Worm (Caenorhabditis elegans) whole organism, L1 larva: ENCODE measurements around the gene CD4.11.

Experiments
- ceh-8 ChIP-seq: fragments of 200-800 bp; sonication (Bioruptor generic); optimal IDR thresholded peaks from 2 replicates; lab custom pipeline; 2018; ENCODE audit warnings: mild to moderate bottlenecking, missing genetic modification characterization, moderate library complexity, missing compliant biosample characterization
- ceh-82 ChIP-seq, 3 experiments: fragments of 150-350 bp in 1 of 3; sonication (generic microtip) in 2 of 3; optimal IDR thresholded peaks; 2 replicates each; lab custom pipeline; 2014 to 2017; ENCODE audit warnings: missing biosample characterization in 3 of 3, missing genetic modification characterization in 3 of 3
- ces-1 ChIP-seq: fragments of 150-350 bp; optimal IDR thresholded peaks from 2 replicates; lab custom pipeline; 2014; ENCODE audit warnings: missing biosample characterization, missing genetic modification reagents, missing genetic modification characterization
- dpl-1 ChIP-seq, 3 experiments: fragments of 150-350 bp in 2 of 3; sonication (generic microtip) in 1 of 3; optimal IDR thresholded peaks; 2 replicates each; lab custom pipeline; 2014 to 2017; ENCODE audit warnings: missing biosample characterization in 3 of 3, missing genetic modification characterization in 3 of 3, missing genetic modification reagents in 3 of 3
- isw-1 ChIP-seq: fragments of 200-800 bp; sonication (Bioruptor generic); IDR thresholded peaks from 2 replicates; pipeline ENCODE4 v1.3.6; 2022; ENCODE audit warnings: missing genetic modification characterization, missing compliant biosample characterization
- lin-35 ChIP-seq, 2 experiments: fragments of 150-350 bp; optimal IDR thresholded peaks; 2 replicates each; lab custom pipeline; 2014; ENCODE audit warnings: missing biosample characterization in 2 of 2, missing genetic modification characterization in 2 of 2, missing genetic modification reagents in 2 of 2
- mab-9 ChIP-seq: fragments of 200-800 bp; sonication (Bioruptor generic); IDR thresholded peaks from 2 replicates; pipeline ENCODE4 v1.3.6; 2022; ENCODE audit warnings: missing genetic modification reagents, missing genetic modification characterization, missing compliant biosample characterization
- nhr-11 ChIP-seq: fragments of 150-350 bp; optimal IDR thresholded peaks from 2 replicates; lab custom pipeline; 2014; ENCODE audit warnings: missing biosample characterization, missing genetic modification characterization
- nhr-85 ChIP-seq: sonication (generic microtip); peaks from one replicate; lab custom pipeline; 2016; ENCODE audit warnings: missing genetic modification characterization, inconsistent platforms, missing compliant biosample characterization
- sox-4 ChIP-seq: sonication (generic microtip); optimal IDR thresholded peaks from 2 replicates; lab custom pipeline; 2016; ENCODE audit warnings: missing genetic modification characterization, missing compliant biosample characterization
- tbx-2 ChIP-seq: sonication (generic microtip); optimal IDR thresholded peaks from 2 replicates; lab custom pipeline; 2016; ENCODE audit warnings: missing genetic modification characterization, missing compliant biosample characterization
- tlp-1 ChIP-seq: fragments of 150-350 bp; optimal IDR thresholded peaks from 2 replicates; lab custom pipeline; 2014; ENCODE audit warnings: missing biosample characterization, missing genetic modification characterization

DNA sequence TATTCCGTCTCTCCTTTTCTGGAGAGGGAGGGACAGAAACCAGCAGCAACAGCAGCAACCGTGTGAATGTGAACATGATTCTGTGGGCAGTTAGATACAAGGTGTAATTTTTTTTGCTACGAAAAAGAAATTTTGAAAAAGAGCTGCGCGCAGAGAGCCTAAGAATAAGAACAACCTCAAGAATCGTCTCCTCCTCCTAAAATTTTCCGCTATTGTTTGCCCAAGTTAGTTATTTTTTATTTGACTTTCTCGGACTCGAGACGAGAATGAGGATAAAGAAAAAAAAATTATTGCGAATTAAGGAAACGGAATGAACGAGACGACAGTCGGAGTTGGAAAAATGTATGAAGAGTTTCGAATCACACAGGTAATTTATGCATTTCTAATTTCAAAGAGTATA is 26.3 kb upstream of the CD4.11 start, which contains the start of gene glb-5:
- TF ChIP-seq ces-1 (GFP tag; lab: Kevin White, UChicago) (no peak), lin-35 (GFP tag; optimal IDR thresholded peaks at IDR 0.05; lab: Kevin White, UChicago) (no peak), isw-1 (GFP tag; lab: Robert Waterston, UW) (no peak), nhr-11 (no peak), ceh-82 (tag; optimal IDR thresholded peaks at IDR 0.05; lab: Kevin White, UChicago) (no peak), tlp-1 (tag; lab: Kevin White, UChicago) (no peak), dpl-1 (GFP tag; optimal IDR thresholded peaks at IDR 0.05; lab: Kevin White, UChicago) (no peak), sox-4 (no peak), nhr-85 (tag; lab: Kevin White, UChicago) (no peak), mab-9 (no peak), tbx-2 (no peak), ceh-8 (GFP tag; lab: Kevin White, UChicago) (no peak)
